Fruit fly (Drosophila melanogaster) whole organism, embryonic: ENCODE results near the gene CG5388.

Experiments used
- Asciz ChIP-seq: fragments of 200-800 bp; sonication (Bioruptor generic); optimal IDR thresholded peaks from 2 replicates; lab custom pipeline; 2017; ENCODE audit warnings: missing biosample characterization, mild to moderate bottlenecking, missing genetic modification characterization, missing genetic modification reagents
- Atf6 ChIP-seq: fragments of 200-800 bp; sonication (Bioruptor generic); IDR thresholded peaks from 2 replicates; pipeline ENCODE4 v1.3.6; 2022; ENCODE audit warnings: missing biosample characterization, missing genetic modification characterization
- BtbVII ChIP-seq: fragments of 200-800 bp; sonication (Bioruptor generic); optimal IDR thresholded peaks from 3 replicates; lab custom pipeline; 2017; ENCODE audit warnings: missing biosample characterization, mild to moderate bottlenecking, missing genetic modification characterization
- CG10267 ChIP-seq: fragments of 200-800 bp; sonication (Bioruptor generic); optimal IDR thresholded peaks from 2 replicates; lab custom pipeline; 2018; ENCODE audit warnings: missing biosample characterization, mild to moderate bottlenecking, missing genetic modification characterization, moderate library complexity
- CG10959 ChIP-seq: fragments of 200-800 bp; sonication (Bioruptor generic); IDR thresholded peaks from 2 replicates; pipeline ENCODE4 v1.3.6; 2022; ENCODE audit warnings: missing biosample characterization, missing genetic modification characterization
- CG11560 ChIP-seq: fragments of 200-800 bp; sonication (Bioruptor generic); IDR thresholded peaks from 3 replicates; pipeline ENCODE4 v1.3.6; 2022; ENCODE audit warnings: missing biosample characterization, missing genetic modification characterization
- CG11695 ChIP-seq: fragments of 200-800 bp; sonication (Bioruptor generic); IDR thresholded peaks from 3 replicates; pipeline ENCODE4 v1.3.6; 2022; ENCODE audit warnings: missing biosample characterization, missing genetic modification characterization
- CG12104 ChIP-seq: fragments of 200-800 bp; sonication (Bioruptor generic); optimal IDR thresholded peaks from 3 replicates; lab custom pipeline; 2016; ENCODE audit warnings: missing biosample characterization, missing genetic modification characterization
- CG1233 ChIP-seq: fragments of 200-800 bp; sonication (Bioruptor generic); optimal IDR thresholded peaks from 4 replicates; lab custom pipeline; 2018; ENCODE audit warnings: missing biosample characterization, mild to moderate bottlenecking, missing genetic modification characterization
- CG12744 ChIP-seq: fragments of 200-800 bp; sonication (Bioruptor generic); optimal IDR thresholded peaks from 2 replicates; lab custom pipeline; 2016; ENCODE audit warnings: missing biosample characterization, missing genetic modification characterization
- CG12942 ChIP-seq: fragments of 200-800 bp; sonication (Bioruptor generic); optimal IDR thresholded peaks from 3 replicates; lab custom pipeline; 2016; ENCODE audit warnings: missing biosample characterization, missing genetic modification characterization
- CG13287 ChIP-seq: fragments of 200-800 bp; sonication (Bioruptor generic); IDR thresholded peaks from 2 replicates; pipeline ENCODE4 v1.3.6; 2022; ENCODE audit warnings: missing biosample characterization, missing genetic modification characterization; ENCODE audit not compliant: partially characterized antibody
- CG16815 ChIP-seq: fragments of 200-800 bp; sonication (Bioruptor generic); optimal IDR thresholded peaks from 3 replicates; lab custom pipeline; 2017; ENCODE audit warnings: missing biosample characterization, mild to moderate bottlenecking, missing genetic modification characterization
- CG17568 ChIP-seq: fragments of 200-800 bp; sonication (Bioruptor generic); optimal IDR thresholded peaks from 2 replicates; lab custom pipeline; 2018; ENCODE audit warnings: missing biosample characterization, mild to moderate bottlenecking, missing genetic modification characterization, moderate library complexity
- CG2116 ChIP-seq: fragments of 200-800 bp; sonication (Bioruptor generic); optimal IDR thresholded peaks from 3 replicates; lab custom pipeline; 2018; ENCODE audit warnings: missing biosample characterization, mild to moderate bottlenecking, missing genetic modification characterization
- CG7745 ChIP-seq: fragments of 200-800 bp; sonication (Bioruptor generic); optimal IDR thresholded peaks from 2 replicates; lab custom pipeline; 2018; ENCODE audit warnings: missing biosample characterization, mild to moderate bottlenecking, missing genetic modification characterization, moderate library complexity
- CG7987 ChIP-seq: fragments of 200-800 bp; sonication (Bioruptor generic); optimal IDR thresholded peaks from 2 replicates; lab custom pipeline; 2018; ENCODE audit warnings: missing biosample characterization, mild to moderate bottlenecking, missing genetic modification characterization, moderate library complexity
- CG8924 ChIP-seq: fragments of 200-800 bp; optimal IDR thresholded peaks from 3 replicates; lab custom pipeline; 2019; ENCODE audit warnings: missing biosample characterization, mild to moderate bottlenecking, missing genetic modification characterization, moderate library complexity
- CG9727 ChIP-seq: fragments of 200-800 bp; sonication (Bioruptor generic); optimal IDR thresholded peaks from 3 replicates; lab custom pipeline; 2017; ENCODE audit warnings: missing biosample characterization, mild to moderate bottlenecking, missing genetic modification characterization
- CoRest ChIP-seq: fragments of 200-800 bp; sonication (Bioruptor generic); optimal IDR thresholded peaks from 3 replicates; lab custom pipeline; 2018; ENCODE audit warnings: missing biosample characterization, mild to moderate bottlenecking, missing genetic modification characterization, moderate library complexity
- Deaf1 ChIP-seq: fragments of 200-800 bp; optimal IDR thresholded peaks from 3 replicates; lab custom pipeline; 2019; ENCODE audit warnings: missing biosample characterization, mild to moderate bottlenecking, missing genetic modification characterization, moderate library complexity
- Doc2 ChIP-seq: fragments of 200-800 bp; sonication (Bioruptor generic); IDR thresholded peaks from 2 replicates; pipeline ENCODE4 v1.3.6; 2022; ENCODE audit warnings: missing biosample characterization, missing genetic modification characterization
- Drgx ChIP-seq: fragments of 200-800 bp; sonication (Bioruptor generic); IDR thresholded peaks from 2 replicates; pipeline ENCODE4 v1.3.6; 2022; ENCODE audit warnings: missing biosample characterization, missing genetic modification characterization
- Jarid2 ChIP-seq: fragments of 200-800 bp; sonication (Bioruptor generic); optimal IDR thresholded peaks from 3 replicates; lab custom pipeline; 2017; ENCODE audit warnings: mild to moderate bottlenecking, missing biosample characterization, missing genetic modification reagents, missing genetic modification characterization
- Mes4 ChIP-seq: fragments of 200-800 bp; sonication (Bioruptor generic); optimal IDR thresholded peaks from 2 replicates; lab custom pipeline; 2016; ENCODE audit warnings: missing biosample characterization, missing genetic modification characterization
- Myb ChIP-seq: fragments of 200-800 bp; sonication (Bioruptor generic); optimal IDR thresholded peaks from 2 replicates; lab custom pipeline; 2016; ENCODE audit warnings: missing biosample characterization, missing genetic modification characterization
- Nf-YA ChIP-seq: fragments of 200-800 bp; sonication (Bioruptor generic); IDR thresholded peaks from 2 replicates; pipeline ENCODE4 v1.3.6; 2022; ENCODE audit warnings: missing biosample characterization, missing genetic modification characterization
- Nf-YB ChIP-seq: fragments of 200-800 bp; sonication (Bioruptor generic); optimal IDR thresholded peaks from 3 replicates; lab custom pipeline; 2019; ENCODE audit warnings: missing biosample characterization, mild to moderate bottlenecking, missing genetic modification characterization, moderate library complexity
- Ravus ChIP-seq: fragments of 200-800 bp; sonication (Bioruptor generic); IDR thresholded peaks from 2 replicates; pipeline ENCODE4 v1.3.6; 2022; ENCODE audit warnings: missing biosample characterization, missing genetic modification characterization
- Sox100B ChIP-seq: fragments of 200-800 bp; sonication (Bioruptor generic); optimal IDR thresholded peaks from 3 replicates; lab custom pipeline; 2018; ENCODE audit warnings: missing biosample characterization, mild to moderate bottlenecking, missing genetic modification characterization
- crol ChIP-seq: fragments of 200-800 bp; sonication (Bioruptor generic); IDR thresholded peaks from 2 replicates; pipeline ENCODE4 v1.3.6; 2022; ENCODE audit warnings: missing biosample characterization, missing genetic modification characterization
- eyg ChIP-seq: fragments of 200-800 bp; sonication (Bioruptor generic); optimal IDR thresholded peaks from 3 replicates; lab custom pipeline; 2016; ENCODE audit warnings: missing biosample characterization, missing genetic modification characterization
- fd3F ChIP-seq: fragments of 200-800 bp; sonication (Bioruptor generic); optimal IDR thresholded peaks from 2 replicates; lab custom pipeline; 2018; ENCODE audit warnings: missing biosample characterization, mild to moderate bottlenecking, missing genetic modification characterization, moderate library complexity
- gce ChIP-seq: fragments of 200-800 bp; sonication (Bioruptor generic); IDR thresholded peaks from 3 replicates; pipeline ENCODE4 v1.3.6; 2022; ENCODE audit warnings: missing biosample characterization, missing genetic modification characterization
- grau ChIP-seq: fragments of 200-800 bp; optimal IDR thresholded peaks from 3 replicates; lab custom pipeline; 2019; ENCODE audit warnings: missing biosample characterization, mild to moderate bottlenecking, missing genetic modification characterization, moderate library complexity
- gro ChIP-seq: fragments of 200-800 bp; sonication (Bioruptor generic); optimal IDR thresholded peaks from 2 replicates; lab custom pipeline; 2016; ENCODE audit warnings: missing biosample characterization, missing genetic modification characterization
- h ChIP-seq: fragments of >200 bp; optimal IDR thresholded peaks from 2 replicates; lab custom pipeline; 2017
- her ChIP-seq: fragments of 200-800 bp; sonication (Bioruptor generic); optimal IDR thresholded peaks from 2 replicates; lab custom pipeline; 2016; ENCODE audit warnings: missing biosample characterization, missing genetic modification characterization
- nau ChIP-seq: fragments of 200-800 bp; sonication (Bioruptor generic); optimal IDR thresholded peaks from 3 replicates; lab custom pipeline; 2017; ENCODE audit warnings: missing biosample characterization, mild to moderate bottlenecking, missing genetic modification characterization, missing genetic modification reagents
- prd ChIP-seq, 3 experiments: fragments of >200 bp in 2 of 3; fragments of 200-800 bp in 1 of 3; sonication (Bioruptor generic) in 1 of 3; optimal IDR thresholded peaks in 2 of 3; IDR thresholded peaks in 1 of 3; 2 replicates in 2 of 3; 3 replicates in 1 of 3; pipeline versions ENCODE4 v1.3.6 to Lab custom; 2017 to 2022; ENCODE audit warnings: missing biosample characterization in 1 of 3, missing genetic modification characterization in 1 of 3
- pum ChIP-seq: fragments of 200-800 bp; sonication (Bioruptor generic); optimal IDR thresholded peaks from 2 replicates; lab custom pipeline; 2016; ENCODE audit warnings: missing biosample characterization, missing genetic modification characterization
- pzg ChIP-seq: fragments of 200-800 bp; sonication (Bioruptor generic); optimal IDR thresholded peaks from 3 replicates; lab custom pipeline; 2018; ENCODE audit warnings: missing biosample characterization, mild to moderate bottlenecking, missing genetic modification characterization, moderate library complexity
- sd ChIP-seq: fragments of 200-800 bp; sonication (Bioruptor generic); optimal IDR thresholded peaks from 3 replicates; lab custom pipeline; 2018; ENCODE audit warnings: missing biosample characterization, mild to moderate bottlenecking, missing genetic modification characterization, moderate library complexity
- sisA ChIP-seq: fragments of 200-800 bp; sonication (Bioruptor generic); IDR thresholded peaks from 2 replicates; pipeline ENCODE4 v1.3.6; 2022; ENCODE audit warnings: missing biosample characterization, missing genetic modification characterization
- slou ChIP-seq: fragments of 200-800 bp; sonication (Bioruptor generic); optimal IDR thresholded peaks from 3 replicates; lab custom pipeline; 2016; ENCODE audit warnings: missing biosample characterization, missing genetic modification characterization
- so ChIP-seq: fragments of 200-800 bp; sonication (Bioruptor generic); IDR thresholded peaks from 3 replicates; pipeline ENCODE4 v1.3.6; 2022; ENCODE audit warnings: missing biosample characterization, missing genetic modification characterization
- ttk ChIP-seq: fragments of 200-800 bp; sonication (Bioruptor generic); IDR thresholded peaks from 2 replicates; pipeline ENCODE4 v2.1.2; 2022; ENCODE audit warnings: missing biosample characterization, missing genetic modification characterization
- vvl ChIP-seq: fragments of 200-800 bp; sonication (Bioruptor generic); IDR thresholded peaks from 2 replicates; pipeline ENCODE4 v1.3.6; 2022; ENCODE audit warnings: missing biosample characterization, missing genetic modification characterization
- zf30C ChIP-seq: fragments of 200-800 bp; sonication (Bioruptor generic); optimal IDR thresholded peaks from 3 replicates; lab custom pipeline; 2018; ENCODE audit warnings: missing biosample characterization, mild to moderate bottlenecking, missing genetic modification characterization

Gene CG5388

dm6 chr3R:22362218-22362907, 22.3 kb upstream of the CG5388 start, which contains the start of the genes JMJD6, CG7071 and Muted (continued):
- TF ChIP-seq Nf-YB (GFP tag; lab: Kevin White, UChicago): peak; percentile 77
- TF ChIP-seq Mes4 (GFP tag; lab: Kevin White, UChicago): peak; percentile 81
- TF ChIP-seq CG10959 (GFP tag; lab: Robert Waterston, UW): peak; percentile 95
- peak; percentile 90 for TF ChIP-seq fd3F
- peak; percentile 55 for TF ChIP-seq Deaf1 (tag; lab: Kevin White, UChicago)
- TF ChIP-seq vvl: peak; percentile 94
- peak; percentile 87 for TF ChIP-seq CG1233
- peak; percentile 94 for TF ChIP-seq CG13287
- peak; percentile 89 for TF ChIP-seq CG9727 (GFP tag; lab: Kevin White, UChicago)
- TF ChIP-seq CG7987 (GFP tag; lab: Kevin White, UChicago): peak; percentile 86
- peak; percentile 91 for TF ChIP-seq ttk (GFP tag; lab: Robert Waterston, UW)
- TF ChIP-seq sisA (GFP tag; lab: Robert Waterston, UW): peak; percentile 93
- peak; percentile 87 for TF ChIP-seq CG11695 (GFP tag; lab: Robert Waterston, UW)
- peak; percentile 71 for TF ChIP-seq Myb (GFP tag; lab: Kevin White, UChicago)
- peak; percentile 30 for TF ChIP-seq her
- TF ChIP-seq CG12104: peak; percentile 91
- peak; percentile 18; the same call in 1 of the 2 replicates for TF ChIP-seq Doc2
- peak; percentile 88 for TF ChIP-seq slou (GFP tag; lab: Kevin White, UChicago)
- peak; percentile 71 for TF ChIP-seq CG11560 (tag; lab: Robert Waterston, UW)
- peak; percentile 81 for TF ChIP-seq eyg
- no peak for TF ChIP-seq h (lab: Kevin White, UChicago)
- TF ChIP-seq gce: peak; percentile 82; the same call in 2 of the 3 replicates
- TF ChIP-seq CG7745 (tag; lab: Kevin White, UChicago): peak; percentile 13
- TF ChIP-seq pzg: peak; percentile 79
- TF ChIP-seq CG17568 (GFP tag; lab: Kevin White, UChicago): peak; percentile 86
- no peak for TF ChIP-seq prd (optimal IDR thresholded peaks at IDR 0.05; lab: Kevin White, UChicago)
- TF ChIP-seq prd (GFP tag; IDR thresholded peaks at IDR 0.05; lab: Robert Waterston, UW): peak; percentile 96
- peak; percentile 93 for TF ChIP-seq gro (GFP tag; lab: Kevin White, UChicago)
- TF ChIP-seq grau: peak; percentile 83
- peak; percentile 73 for TF ChIP-seq sd (tag; lab: Kevin White, UChicago)
- no peak for TF ChIP-seq crol (GFP tag; lab: Robert Waterston, UW)
- TF ChIP-seq pum (GFP tag; lab: Kevin White, UChicago): peak; percentile 91
- TF ChIP-seq Ravus (GFP tag; lab: Robert Waterston, UW): peak; percentile 53
- TF ChIP-seq nau (GFP tag; lab: Kevin White, UChicago): peak; percentile 80
- peak; percentile 83 for TF ChIP-seq Sox100B (GFP tag; lab: Kevin White, UChicago)
- TF ChIP-seq CG2116: peak; percentile 87
- TF ChIP-seq CG12942: peak; percentile 89
- TF ChIP-seq CG12744 (GFP tag; lab: Kevin White, UChicago): peak; percentile 86
- peak; percentile 77 for TF ChIP-seq Asciz (GFP tag; lab: Kevin White, UChicago)
- TF ChIP-seq Nf-YA: peak; percentile 53; the same call in 1 of the 2 replicates
- peak; percentile 86 for TF ChIP-seq CG10267 (tag; lab: Kevin White, UChicago)
- TF ChIP-seq zf30C (GFP tag; lab: Kevin White, UChicago): peak; percentile 9
- peak; percentile 90 for TF ChIP-seq Atf6 (GFP tag; lab: Robert Waterston, UW)
- peak; percentile 94 for TF ChIP-seq CoRest (tag; lab: Kevin White, UChicago)
- peak; percentile 82 for TF ChIP-seq CG8924 (tag; lab: Kevin White, UChicago)
- TF ChIP-seq BtbVII (GFP tag; lab: Kevin White, UChicago): peak; percentile 85
- TF ChIP-seq CG16815 (GFP tag; lab: Kevin White, UChicago): peak; percentile 90
- peak; percentile 85 for TF ChIP-seq Drgx
- peak; percentile 90 for TF ChIP-seq so (GFP tag; lab: Robert Waterston, UW)
- peak; percentile 41 for TF ChIP-seq Jarid2 (GFP tag; lab: Kevin White, UChicago)
